Worm (Caenorhabditis elegans): ENCODE data around the gene txt-9.

Gene txt-9

DNA sequence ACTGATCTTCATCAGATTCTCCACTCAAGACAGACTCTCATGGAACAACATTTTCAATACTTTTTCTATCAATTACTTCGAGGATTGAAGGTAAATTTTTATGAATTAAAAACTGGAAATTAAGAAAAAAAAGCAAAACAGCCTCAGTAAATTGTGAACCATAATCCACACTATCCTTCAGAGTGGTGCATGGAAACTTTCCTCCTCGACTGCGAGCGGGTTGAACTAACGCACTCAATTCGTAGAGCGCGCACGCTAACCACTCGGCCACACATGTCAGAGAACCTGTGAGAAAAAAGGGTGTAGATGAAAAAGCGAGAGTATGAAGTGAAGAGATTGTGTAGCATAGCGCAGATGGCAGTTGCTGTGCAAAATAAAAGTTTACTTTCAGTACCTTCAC, 19.4 kb downstream of the txt-9 start:
- peak; percentile 53 for TF ChIP-seq egl-27 (tag; optimal IDR thresholded peaks at IDR 0.05)
- peak; percentile 94 for TF ChIP-seq nhr-129 (tag; optimal IDR thresholded peaks at IDR 0.05)
- TF ChIP-seq F13H6.1 (tag; optimal IDR thresholded peaks at IDR 0.05): peak; percentile 52
- TF ChIP-seq fos-1 (tag; optimal IDR thresholded peaks at IDR 0.05): peak; percentile 79
- peak; percentile 67 for TF ChIP-seq gmeb-1 (tag; optimal IDR thresholded peaks at IDR 0.05)
- TF ChIP-seq lin-13 (GFP tag; optimal IDR thresholded peaks at IDR 0.05): peak; percentile 63
- TF ChIP-seq Y55F3AM.14 (GFP tag; optimal IDR thresholded peaks at IDR 0.05): peak; percentile 61
- TF ChIP-seq crh-2 (tag; optimal IDR thresholded peaks at IDR 0.05): peak; percentile 70
- TF ChIP-seq nhr-77 (tag; optimal IDR thresholded peaks at IDR 0.05): no peak
- TF ChIP-seq sma-3 (GFP tag; optimal IDR thresholded peaks at IDR 0.05): peak; percentile 57
- TF ChIP-seq mdl-1 (tag; optimal IDR thresholded peaks at IDR 0.05): peak in 1 of 2 experiments; percentile 4
- peak; percentile 79 for TF ChIP-seq unc-55 (GFP tag; optimal IDR thresholded peaks at IDR 0.05)
- peak; percentile 36 for TF ChIP-seq ztf-4 (tag; optimal IDR thresholded peaks at IDR 0.05)
- TF ChIP-seq blmp-1 (tag; optimal IDR thresholded peaks at IDR 0.05; ENCODE audit: insufficient read depth): peak; percentile 35
- peak; percentile 43 for TF ChIP-seq zag-1 (tag; optimal IDR thresholded peaks at IDR 0.05)
- no peak for TF ChIP-seq unc-39 (tag; optimal IDR thresholded peaks at IDR 0.05)
- no peak for TF ChIP-seq alr-1 (tag; optimal IDR thresholded peaks at IDR 0.05)
- TF ChIP-seq mab-5 (tag; optimal IDR thresholded peaks at IDR 0.05): peak; percentile 23
- TF ChIP-seq sem-4 (tag; optimal IDR thresholded peaks at IDR 0.05): peak; percentile 1
- TF ChIP-seq elt-1 (tag; optimal IDR thresholded peaks at IDR 0.05): no peak
- TF ChIP-seq sma-9 (GFP tag; optimal IDR thresholded peaks at IDR 0.05): peak; percentile 82
- no peak for TF ChIP-seq sma-9 (tag; optimal IDR thresholded peaks at IDR 0.05)
- no peak for TF ChIP-seq ceh-16 (tag; optimal IDR thresholded peaks at IDR 0.05)
- TF ChIP-seq nhr-21 (tag; optimal IDR thresholded peaks at IDR 0.05): peak; percentile 85
- TF ChIP-seq lsy-2 (tag; optimal IDR thresholded peaks at IDR 0.05): peak in 1 of 2 experiments; percentile 49
- no peak for TF ChIP-seq ceh-82 (tag; optimal IDR thresholded peaks at IDR 0.05)
- no peak for TF ChIP-seq lin-39 (tag; optimal IDR thresholded peaks at IDR 0.05)
- peak; percentile 52 for TF ChIP-seq C34F6.9 (tag; optimal IDR thresholded peaks at IDR 0.05)
- TF ChIP-seq lin-11 (tag; optimal IDR thresholded peaks at IDR 0.05): peak; percentile 33

DNA sequence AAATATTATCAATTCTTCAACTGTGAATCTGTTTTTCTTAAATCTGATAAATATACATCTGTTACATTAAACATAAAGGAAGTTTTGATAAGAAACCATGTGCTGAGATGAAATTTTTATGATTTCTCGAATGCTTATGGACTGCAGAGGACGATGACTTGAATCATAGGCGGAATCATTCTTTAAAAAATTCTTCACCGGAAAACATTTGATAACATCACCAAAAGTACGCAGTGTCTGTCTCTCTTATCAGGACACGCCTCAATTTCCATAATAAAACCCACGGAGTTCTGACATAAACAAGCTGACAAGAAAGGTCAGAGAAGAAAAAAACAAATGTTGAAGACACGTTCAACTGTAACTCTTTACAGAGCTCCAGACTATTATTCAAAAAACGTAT, 24.1 kb downstream of the txt-9 start, which contains the start of gene F09C12.2:
TSS of gene F09C12.2 (plus strand) at position 320 of the 400 bp plus-strand sequence.
- peak; percentile 14 for TF ChIP-seq fos-1 (tag; optimal IDR thresholded peaks at IDR 0.05)
- TF ChIP-seq R02D3.7 (tag; optimal IDR thresholded peaks at IDR 0.05): no peak
- no peak for TF ChIP-seq zag-1 (tag; optimal IDR thresholded peaks at IDR 0.05)
- TF ChIP-seq nhr-237 (tag; optimal IDR thresholded peaks at IDR 0.05): no peak

DNA sequence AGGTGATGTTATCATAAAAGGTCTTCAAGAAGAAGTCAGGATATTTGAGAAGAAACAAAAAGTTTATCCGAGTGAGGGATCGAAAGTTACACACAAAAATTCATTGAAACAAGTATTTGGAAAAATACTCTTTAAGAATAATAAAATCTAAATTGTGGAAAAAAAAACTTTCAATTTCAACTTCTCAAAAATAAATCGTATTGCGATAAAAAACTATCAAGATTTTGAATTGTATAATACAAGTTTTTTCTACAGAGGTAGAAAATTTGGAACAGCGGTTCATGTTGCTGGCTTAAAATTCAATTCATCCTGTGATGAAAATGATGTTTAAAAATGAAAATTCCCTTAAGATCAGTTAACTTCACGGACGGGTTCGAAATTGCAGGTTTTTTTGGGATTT, 26.5 kb downstream of the txt-9 start, which contains the start of gene F09C12.8:
TSS of gene F09C12.8 (plus strand) at position 301 of the 400 bp plus-strand sequence.
- TF ChIP-seq ZK546.5 (tag; optimal IDR thresholded peaks at IDR 0.05): no peak
- TF ChIP-seq nhr-129 (tag; optimal IDR thresholded peaks at IDR 0.05): no peak
- TF ChIP-seq skn-1 (tag; optimal IDR thresholded peaks at IDR 0.05): no peak
- TF ChIP-seq snpc-4 (tag; optimal IDR thresholded peaks at IDR 0.05): no peak
- no peak for TF ChIP-seq aly-2 (tag; optimal IDR thresholded peaks at IDR 0.05)
- no peak for TF ChIP-seq lin-39 (tag; optimal IDR thresholded peaks at IDR 0.05)
- no peak for TF ChIP-seq R02D3.7 (tag; optimal IDR thresholded peaks at IDR 0.05)
- TF ChIP-seq ama-1 (optimal IDR thresholded peaks at IDR 0.05): no peak
- no peak for TF ChIP-seq elt-3 (tag; optimal IDR thresholded peaks at IDR 0.05)
- TF ChIP-seq nhr-237 (tag; optimal IDR thresholded peaks at IDR 0.05): no peak
- TF ChIP-seq lsy-2 (tag; optimal IDR thresholded peaks at IDR 0.05): no peak
- TF ChIP-seq ztf-11 (tag; optimal IDR thresholded peaks at IDR 0.05): no peak
- no peak for TF ChIP-seq lin-13 (GFP tag; optimal IDR thresholded peaks at IDR 0.05)
- TF ChIP-seq dmd-4 (tag; optimal IDR thresholded peaks at IDR 0.05): no peak
- no peak for TF ChIP-seq peb-1 (tag; optimal IDR thresholded peaks at IDR 0.05)
- no peak for TF ChIP-seq ztf-4 (tag; optimal IDR thresholded peaks at IDR 0.05)
- TF ChIP-seq sma-3 (GFP tag; optimal IDR thresholded peaks at IDR 0.05): no peak
- TF ChIP-seq egl-27 (tag; optimal IDR thresholded peaks at IDR 0.05): no peak
- no peak for TF ChIP-seq unc-62 (GFP tag; optimal IDR thresholded peaks at IDR 0.05)
- TF ChIP-seq nhr-21 (tag; optimal IDR thresholded peaks at IDR 0.05): no peak
